Fruit fly (Drosophila melanogaster) whole organism, embryonic: ENCODE measurements around the gene CG14253.

ENCODE experiments used
- Bdp1 ChIP-seq: fragments of 200-800 bp; sonication (Bioruptor generic); optimal IDR thresholded peaks from 3 replicates; lab custom pipeline; 2016; ENCODE audit warnings: missing biosample characterization, missing genetic modification characterization
- CG10147 ChIP-seq: fragments of 200-800 bp; sonication (Bioruptor generic); optimal IDR thresholded peaks from 2 replicates; lab custom pipeline; 2019; ENCODE audit warnings: missing biosample characterization, mild to moderate bottlenecking, missing genetic modification characterization, moderate library complexity
- CG10654 ChIP-seq: fragments of 200-800 bp; sonication (Bioruptor generic); optimal IDR thresholded peaks from 2 replicates; lab custom pipeline; 2016; ENCODE audit warnings: missing biosample characterization, missing genetic modification characterization
- CG11093 ChIP-seq: fragments of 200-800 bp; sonication (Bioruptor generic); IDR thresholded peaks from 3 replicates; pipeline ENCODE4 v1.3.6; 2022; ENCODE audit warnings: missing biosample characterization, missing genetic modification characterization
- CG11723 ChIP-seq: fragments of 200-800 bp; sonication (Bioruptor generic); optimal IDR thresholded peaks from 2 replicates; lab custom pipeline; 2017; ENCODE audit warnings: missing biosample characterization, mild to moderate bottlenecking, missing genetic modification characterization
- CG12236 ChIP-seq: fragments of 200-800 bp; sonication (Bioruptor generic); optimal IDR thresholded peaks from 2 replicates; lab custom pipeline; 2016; ENCODE audit warnings: missing biosample characterization, missing genetic modification characterization
- CG12942 ChIP-seq: fragments of 200-800 bp; sonication (Bioruptor generic); optimal IDR thresholded peaks from 3 replicates; lab custom pipeline; 2016; ENCODE audit warnings: missing biosample characterization, missing genetic modification characterization
- CG1529 ChIP-seq: fragments of 200-800 bp; sonication (Bioruptor generic); optimal IDR thresholded peaks from 3 replicates; lab custom pipeline; 2018; ENCODE audit warnings: missing biosample characterization, missing genetic modification characterization
- CG1792 ChIP-seq: fragments of 200-800 bp; sonication (Bioruptor generic); optimal IDR thresholded peaks from 2 replicates; lab custom pipeline; 2016; ENCODE audit warnings: missing biosample characterization, missing genetic modification characterization
- CG18262 ChIP-seq: fragments of 200-800 bp; optimal IDR thresholded peaks from 3 replicates; lab custom pipeline; 2019; ENCODE audit warnings: missing biosample characterization, mild to moderate bottlenecking, missing genetic modification characterization, moderate library complexity
- CG2116 ChIP-seq: fragments of 200-800 bp; sonication (Bioruptor generic); optimal IDR thresholded peaks from 3 replicates; lab custom pipeline; 2018; ENCODE audit warnings: missing biosample characterization, mild to moderate bottlenecking, missing genetic modification characterization
- CG2202 ChIP-seq: fragments of 200-800 bp; sonication (Bioruptor generic); optimal IDR thresholded peaks from 2 replicates; lab custom pipeline; 2018; ENCODE audit warnings: missing biosample characterization, mild to moderate bottlenecking, missing genetic modification characterization
- CG4328 ChIP-seq: fragments of 200-800 bp; sonication (Bioruptor generic); optimal IDR thresholded peaks from 3 replicates; lab custom pipeline; 2017; ENCODE audit warnings: missing biosample characterization, missing genetic modification reagents, missing genetic modification characterization
- CG4820 ChIP-seq: fragments of 200-800 bp; sonication (Bioruptor generic); optimal IDR thresholded peaks from 3 replicates; lab custom pipeline; 2016; ENCODE audit warnings: missing biosample characterization, missing genetic modification characterization
- D ChIP-seq, 2 experiments: fragments of 200-800 bp in 1 of 2; fragments of >200 bp in 1 of 2; sonication (Bioruptor generic) in 1 of 2; optimal IDR thresholded peaks; 2 replicates in 1 of 2; 3 replicates in 1 of 2; lab custom pipeline; 2017; ENCODE audit warnings: mild to moderate bottlenecking in 1 of 2, missing biosample characterization in 1 of 2, missing genetic modification characterization in 1 of 2, missing genetic modification reagents in 1 of 2
- D19A ChIP-seq: fragments of 200-800 bp; optimal IDR thresholded peaks from 3 replicates; lab custom pipeline; 2019; ENCODE audit warnings: missing biosample characterization, mild to moderate bottlenecking, missing genetic modification characterization, moderate library complexity
- Dad ChIP-seq: fragments of 200-800 bp; sonication (Bioruptor generic); optimal IDR thresholded peaks from 3 replicates; lab custom pipeline; 2016; ENCODE audit warnings: missing biosample characterization, missing genetic modification characterization
- Dp ChIP-seq: fragments of 200-800 bp; sonication (Bioruptor generic); optimal IDR thresholded peaks from 2 replicates; lab custom pipeline; 2018; ENCODE audit warnings: missing biosample characterization, mild to moderate bottlenecking, missing genetic modification characterization, moderate library complexity
- Eip74EF ChIP-seq, 2 experiments: fragments of 200-800 bp in 1 of 2; fragments of >200 bp in 1 of 2; sonication (Bioruptor generic) in 1 of 2; optimal IDR thresholded peaks; 2 replicates each; lab custom pipeline; 2017 to 2019; ENCODE audit warnings: missing biosample characterization in 2 of 2, missing genetic modification characterization in 2 of 2, mild to moderate bottlenecking in 1 of 2, moderate library complexity in 1 of 2
- H2.0 ChIP-seq: fragments of 200-800 bp; sonication (Bioruptor generic); IDR thresholded peaks from 2 replicates; pipeline ENCODE4 v1.3.6; 2022; ENCODE audit warnings: missing biosample characterization, missing genetic modification characterization
- HmgD ChIP-seq: fragments of 200-800 bp; sonication (Bioruptor generic); optimal IDR thresholded peaks from 3 replicates; lab custom pipeline; 2016; ENCODE audit warnings: missing biosample characterization, missing genetic modification characterization
- HmgZ ChIP-seq: fragments of 200-800 bp; sonication (Bioruptor generic); optimal IDR thresholded peaks from 2 replicates; lab custom pipeline; 2018; ENCODE audit warnings: missing biosample characterization, mild to moderate bottlenecking, missing genetic modification characterization
- Max ChIP-seq: fragments of 200-800 bp; sonication (Bioruptor generic); optimal IDR thresholded peaks from 2 replicates; lab custom pipeline; 2016; ENCODE audit warnings: missing biosample characterization, mild to moderate bottlenecking, missing genetic modification characterization
- Nf-YA ChIP-seq: fragments of 200-800 bp; sonication (Bioruptor generic); IDR thresholded peaks from 2 replicates; pipeline ENCODE4 v1.3.6; 2022; ENCODE audit warnings: missing biosample characterization, missing genetic modification characterization
- Nf-YB ChIP-seq: fragments of 200-800 bp; sonication (Bioruptor generic); optimal IDR thresholded peaks from 3 replicates; lab custom pipeline; 2019; ENCODE audit warnings: missing biosample characterization, mild to moderate bottlenecking, missing genetic modification characterization, moderate library complexity
- Opbp ChIP-seq: fragments of 200-800 bp; sonication (Bioruptor generic); IDR thresholded peaks from 3 replicates; pipeline ENCODE4 v1.3.6; 2022; ENCODE audit warnings: missing biosample characterization, missing genetic modification characterization; ENCODE audit not compliant: partially characterized antibody
- Scr ChIP-seq: fragments of 200-800 bp; sonication (Bioruptor generic); IDR thresholded peaks from 2 replicates; pipeline ENCODE4 v1.3.6; 2022; ENCODE audit warnings: missing biosample characterization, missing genetic modification characterization; ENCODE audit not compliant: partially characterized antibody
- Sry-β ChIP-seq: fragments of 200-800 bp; sonication (Bioruptor generic); optimal IDR thresholded peaks from 2 replicates; lab custom pipeline; 2018; ENCODE audit warnings: missing biosample characterization, mild to moderate bottlenecking, missing genetic modification characterization, moderate library complexity
- Taf1 ChIP-seq: fragments of 200-800 bp; sonication (Bioruptor generic); IDR thresholded peaks from 2 replicates; pipeline ENCODE4 v1.3.6; 2022; ENCODE audit warnings: missing biosample characterization, missing genetic modification characterization
- Tbp ChIP-seq: fragments of >200 bp; optimal IDR thresholded peaks from 2 replicates; lab custom pipeline; 2018; ENCODE audit warnings: missing biosample characterization, missing genetic modification characterization
- Vsx1 ChIP-seq: fragments of 200-800 bp; sonication (Bioruptor generic); optimal IDR thresholded peaks from 2 replicates; lab custom pipeline; 2017; ENCODE audit warnings: missing biosample characterization, mild to moderate bottlenecking, missing genetic modification characterization, missing genetic modification reagents
- ash1 ChIP-seq: fragments of 200-800 bp; sonication (Bioruptor generic); optimal IDR thresholded peaks from 2 replicates; lab custom pipeline; 2018; ENCODE audit warnings: missing biosample characterization, mild to moderate bottlenecking, missing genetic modification characterization
- ci ChIP-seq: fragments of 200-800 bp; sonication (Bioruptor generic); IDR thresholded peaks from 3 replicates; pipeline ENCODE4 v1.3.6; 2022; ENCODE audit warnings: missing biosample characterization, missing genetic modification characterization
- danr ChIP-seq: fragments of 200-800 bp; sonication (Bioruptor generic); IDR thresholded peaks from 2 replicates; pipeline ENCODE4 v1.3.6; 2022; ENCODE audit warnings: missing biosample characterization, missing genetic modification characterization
- fru ChIP-seq: fragments of >200 bp; optimal IDR thresholded peaks from 2 replicates; lab custom pipeline; 2017
- gcm ChIP-seq: fragments of 200-800 bp; sonication (Bioruptor generic); optimal IDR thresholded peaks from 2 replicates; lab custom pipeline; 2019; ENCODE audit warnings: missing biosample characterization, mild to moderate bottlenecking, missing genetic modification characterization, moderate library complexity
- gcm2 ChIP-seq: fragments of 200-800 bp; sonication (Bioruptor generic); optimal IDR thresholded peaks from 2 replicates; lab custom pipeline; 2016; ENCODE audit warnings: missing biosample characterization, missing genetic modification characterization
- gfzf ChIP-seq: fragments of 200-800 bp; sonication (Bioruptor generic); optimal IDR thresholded peaks from 2 replicates; lab custom pipeline; 2016; ENCODE audit warnings: missing biosample characterization, mild to moderate bottlenecking, missing genetic modification characterization, moderate library complexity
- grau ChIP-seq: fragments of 200-800 bp; optimal IDR thresholded peaks from 3 replicates; lab custom pipeline; 2019; ENCODE audit warnings: missing biosample characterization, mild to moderate bottlenecking, missing genetic modification characterization, moderate library complexity
- h ChIP-seq: fragments of >200 bp; optimal IDR thresholded peaks from 2 replicates; lab custom pipeline; 2017
- hkb ChIP-seq, 2 experiments: fragments of 200-800 bp in 1 of 2; fragments of >200 bp in 1 of 2; sonication (Bioruptor generic) in 1 of 2; IDR thresholded peaks in 1 of 2; optimal IDR thresholded peaks in 1 of 2; 2 replicates each; pipeline versions ENCODE4 v1.3.6 to Lab custom; 2017 to 2022; ENCODE audit warnings: missing biosample characterization in 1 of 2, missing genetic modification characterization in 1 of 2
- odd ChIP-seq: fragments of 200-800 bp; sonication (Bioruptor generic); optimal IDR thresholded peaks from 2 replicates; lab custom pipeline; 2017; ENCODE audit warnings: missing biosample characterization, mild to moderate bottlenecking, missing genetic modification characterization
- phol ChIP-seq: fragments of 200-800 bp; sonication (Bioruptor generic); optimal IDR thresholded peaks from 3 replicates; lab custom pipeline; 2018; ENCODE audit warnings: missing biosample characterization, mild to moderate bottlenecking, missing genetic modification characterization, moderate library complexity
- ro ChIP-seq: fragments of 200-800 bp; sonication (Bioruptor generic); IDR thresholded peaks from 2 replicates; pipeline ENCODE4 v1.3.6; 2022; ENCODE audit warnings: missing biosample characterization, missing genetic modification characterization
- sqz ChIP-seq: fragments of 200-800 bp; sonication (Bioruptor generic); optimal IDR thresholded peaks from 3 replicates; lab custom pipeline; 2018; ENCODE audit warnings: missing biosample characterization, mild to moderate bottlenecking, missing genetic modification characterization
- stwl ChIP-seq: fragments of 200-800 bp; sonication (Bioruptor generic); optimal IDR thresholded peaks from 3 replicates; lab custom pipeline; 2018; ENCODE audit warnings: missing biosample characterization, mild to moderate bottlenecking, missing genetic modification characterization, moderate library complexity
- trh ChIP-seq: fragments of 200-800 bp; sonication (Bioruptor generic); optimal IDR thresholded peaks from 2 replicates; lab custom pipeline; 2016; ENCODE audit warnings: missing biosample characterization, missing genetic modification characterization
- tup ChIP-seq: fragments of 200-800 bp; sonication (Bioruptor generic); optimal IDR thresholded peaks from 2 replicates; lab custom pipeline; 2016; ENCODE audit warnings: missing biosample characterization, mild to moderate bottlenecking, missing genetic modification characterization, moderate library complexity
- tx ChIP-seq: fragments of 200-800 bp; sonication (Bioruptor generic); optimal IDR thresholded peaks from 2 replicates; lab custom pipeline; 2016; ENCODE audit warnings: missing biosample characterization, missing genetic modification characterization
- z ChIP-seq: fragments of 200-800 bp; sonication (Bioruptor generic); IDR thresholded peaks from 3 replicates; pipeline ENCODE4 v1.3.6; 2022; ENCODE audit warnings: missing biosample characterization, missing genetic modification characterization
- zfh1 ChIP-seq: fragments of 200-800 bp; sonication (Bioruptor generic); IDR thresholded peaks from 3 replicates; pipeline ENCODE4 v1.3.6; 2022; ENCODE audit warnings: missing biosample characterization, missing genetic modification characterization

Gene CG14253

DNA sequence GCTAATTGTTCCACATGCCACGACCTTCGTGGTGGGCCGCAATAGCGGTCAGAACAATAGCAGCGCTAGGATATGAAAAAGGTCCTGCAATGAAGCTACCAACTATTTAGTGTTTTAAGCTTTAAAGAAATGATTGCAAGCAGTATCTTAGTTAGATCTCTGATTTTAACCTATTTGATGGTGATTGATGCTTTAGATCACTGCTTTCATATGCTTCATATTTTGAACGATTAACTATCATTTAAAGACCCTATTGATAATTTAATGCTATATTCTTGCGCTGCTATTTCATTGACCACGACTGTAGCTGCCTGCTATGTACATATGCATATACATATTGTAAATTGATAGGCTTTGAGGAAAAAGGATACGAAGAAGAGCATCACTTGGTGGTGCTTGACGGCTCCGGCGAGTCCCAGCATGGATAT lies 14.6 kb upstream of the CG14253 start (continued):
- no peak for TF ChIP-seq trh (GFP tag; lab: Kevin White, UChicago)
- no peak for TF ChIP-seq Tbp (GFP tag; lab: Kevin White, UChicago)
- peak; percentile 59 for TF ChIP-seq grau (tag; lab: Kevin White, UChicago)
- TF ChIP-seq D19A (tag; lab: Kevin White, UChicago) = peak; percentile 67
- no peak for TF ChIP-seq gfzf
- TF ChIP-seq CG18262 = peak; percentile 78
- TF ChIP-seq z (GFP tag; lab: Robert Waterston, UW) = no peak
- peak; percentile 63 for TF ChIP-seq danr (GFP tag; lab: Robert Waterston, UW)
- TF ChIP-seq CG1792 (GFP tag; lab: Kevin White, UChicago) = peak; percentile 69
- TF ChIP-seq Bdp1 (GFP tag; lab: Kevin White, UChicago) = no peak
- no peak for TF ChIP-seq D (optimal IDR thresholded peaks at IDR 0.05; lab: Kevin White, UChicago)
- TF ChIP-seq D (GFP tag; optimal IDR thresholded peaks at IDR 0.05; lab: Kevin White, UChicago) = peak; percentile 82
- no peak for TF ChIP-seq CG2116
- no peak for TF ChIP-seq ci (GFP tag; lab: Robert Waterston, UW)
- TF ChIP-seq Max = peak; percentile 74
- no peak for TF ChIP-seq tup (GFP tag; lab: Kevin White, UChicago)
- TF ChIP-seq gcm (GFP tag; lab: Kevin White, UChicago) = peak; percentile 46
- peak; percentile 59; the same call in 1 of the 3 replicates for TF ChIP-seq zfh1 (GFP tag; lab: Robert Waterston, UW)
- TF ChIP-seq h (lab: Kevin White, UChicago) = no peak
- TF ChIP-seq phol = peak; percentile 81
- TF ChIP-seq CG11093 = peak; percentile 56; the same call in 1 of the 3 replicates
- TF ChIP-seq gcm2 (GFP tag; lab: Kevin White, UChicago) = no peak
- peak; percentile 67 for TF ChIP-seq CG10147 (GFP tag; lab: Kevin White, UChicago)
- TF ChIP-seq CG12236 (GFP tag; lab: Kevin White, UChicago) = no peak
- TF ChIP-seq Nf-YA (GFP tag; lab: Robert Waterston, UW) = no peak
- peak; percentile 48; the same call in 1 of the 2 replicates for TF ChIP-seq Taf1
- peak; percentile 3 for TF ChIP-seq HmgZ (tag; lab: Kevin White, UChicago)
- no peak for TF ChIP-seq CG12942
- TF ChIP-seq Vsx1 = no peak
- no peak for TF ChIP-seq CG2202
- TF ChIP-seq stwl (tag; lab: Kevin White, UChicago) = peak; percentile 32
- no peak for TF ChIP-seq H2.0
- peak; percentile 5 for TF ChIP-seq CG10654
- peak; percentile 14 for TF ChIP-seq CG1529 (GFP tag; lab: Kevin White, UChicago)
- no peak for TF ChIP-seq Opbp
- peak; percentile 79 for TF ChIP-seq CG4820 (GFP tag; lab: Kevin White, UChicago)
- no peak for TF ChIP-seq Scr
- TF ChIP-seq hkb (optimal IDR thresholded peaks at IDR 0.05; lab: Kevin White, UChicago) = no peak
- peak; percentile 56; the same call in 1 of the 2 replicates for TF ChIP-seq hkb (GFP tag; IDR thresholded peaks at IDR 0.05; lab: Robert Waterston, UW)
- no peak for TF ChIP-seq CG4328 (GFP tag; lab: Kevin White, UChicago)
- TF ChIP-seq odd (GFP tag; lab: Kevin White, UChicago) = no peak
- TF ChIP-seq Sry-β (GFP tag; lab: Kevin White, UChicago) = no peak
- TF ChIP-seq HmgD (GFP tag; lab: Kevin White, UChicago) = no peak
- no peak for TF ChIP-seq fru (lab: Kevin White, UChicago)
- no peak for TF ChIP-seq Dad (GFP tag; lab: Kevin White, UChicago)
- TF ChIP-seq CG11723 (GFP tag; lab: Kevin White, UChicago) = peak; percentile 65
- TF ChIP-seq ash1 = no peak
- no peak for TF ChIP-seq Nf-YB
- peak; percentile 42 for TF ChIP-seq sqz (GFP tag; lab: Kevin White, UChicago)
- TF ChIP-seq ro (GFP tag; lab: Robert Waterston, UW) = no peak
- TF ChIP-seq Dp (GFP tag; lab: Kevin White, UChicago) = no peak
- peak in 1 of 2 experiments; percentile 68 for TF ChIP-seq Eip74EF (GFP tag; optimal IDR thresholded peaks at IDR 0.05; lab: Kevin White, UChicago)
- peak; percentile 3 for TF ChIP-seq tx (GFP tag; lab: Kevin White, UChicago)
